Fruit fly (Drosophila melanogaster): Measurements from ENCODE around the gene Ir75a.

The Ir75a gene

DNA sequence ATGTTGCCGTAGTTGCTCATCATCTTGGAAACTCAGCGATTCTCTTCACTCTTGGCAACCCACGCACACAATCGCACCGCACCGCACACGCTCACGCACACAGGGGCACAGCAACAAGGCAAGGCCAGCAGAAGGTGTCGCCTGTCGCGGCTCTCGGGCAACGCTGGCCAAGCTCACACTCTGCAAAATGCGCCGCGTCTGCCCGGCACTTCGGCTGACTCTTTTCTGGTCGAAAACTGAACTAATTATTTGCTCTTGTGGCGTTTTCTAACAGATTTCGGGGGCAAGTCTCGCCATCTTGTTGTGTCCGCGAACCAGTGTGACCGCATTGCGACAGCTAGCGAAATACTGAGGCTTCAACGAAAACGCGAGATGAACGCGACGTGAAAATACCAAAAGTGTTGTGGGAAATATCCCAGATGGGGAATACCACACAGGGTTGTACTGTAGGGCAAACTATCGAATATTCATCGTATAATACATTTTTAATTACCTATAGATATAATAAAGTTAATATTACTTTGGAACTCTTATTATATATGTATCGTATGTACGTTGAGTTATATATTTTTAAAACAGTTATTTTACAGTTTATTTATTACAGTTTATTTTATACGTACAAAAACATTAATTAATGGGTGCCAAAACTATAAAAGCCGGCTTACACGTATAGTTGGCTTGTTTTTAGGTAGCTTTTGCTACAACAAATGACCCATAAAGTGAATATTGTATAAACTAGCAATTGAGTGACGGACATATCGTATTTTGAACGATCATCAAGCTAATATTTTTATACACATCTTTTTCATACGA lies 28.7 kb upstream of the Ir75a start, which contains the start of the genes MED19 and CG7430 (continued):
- TF ChIP-seq Hey (tag; optimal IDR thresholded peaks at IDR 0.05): no peak
- TF ChIP-seq mirr (GFP tag; optimal IDR thresholded peaks at IDR 0.05): peak; percentile 48
- no peak for TF ChIP-seq BtbVII (GFP tag; optimal IDR thresholded peaks at IDR 0.05)
- TF ChIP-seq nmo (GFP tag; optimal IDR thresholded peaks at IDR 0.05): peak; percentile 45
- no peak for TF ChIP-seq ro (GFP tag; IDR thresholded peaks at IDR 0.05)
- TF ChIP-seq CG13287 (GFP tag; IDR thresholded peaks at IDR 0.05; ENCODE audit: partially characterized antibody): peak; percentile 33
- peak; percentile 62 for TF ChIP-seq Abd-B (GFP tag; optimal IDR thresholded peaks at IDR 0.05)
- TF ChIP-seq chinmo (GFP tag; IDR thresholded peaks at IDR 0.05; ENCODE audit: partially characterized antibody): 0 out of 4 replicates have a peak, but pooled peaks have one; percentile 32
- TF ChIP-seq pzg (GFP tag; optimal IDR thresholded peaks at IDR 0.05): peak; percentile 91
- peak; percentile 87 for TF ChIP-seq gfzf (GFP tag; optimal IDR thresholded peaks at IDR 0.05)
- no peak for TF ChIP-seq slou (GFP tag; optimal IDR thresholded peaks at IDR 0.05)
- peak; percentile 66 for TF ChIP-seq CG6791 (GFP tag; IDR thresholded peaks at IDR 0.05; ENCODE audit: partially characterized antibody)
- no peak for TF ChIP-seq CG16815 (GFP tag; optimal IDR thresholded peaks at IDR 0.05)
- peak; percentile 28; the same call in 1 of the 3 replicates for TF ChIP-seq CG34224 (GFP tag; IDR thresholded peaks at IDR 0.05; ENCODE audit: partially characterized antibody)
- TF ChIP-seq repo (GFP tag; optimal IDR thresholded peaks at IDR 0.05): peak; percentile 28
- TF ChIP-seq CG12391 (tag; optimal IDR thresholded peaks at IDR 0.05): peak; percentile 22
- TF ChIP-seq CG18011 (GFP tag; optimal IDR thresholded peaks at IDR 0.05): no peak
- peak; percentile 59 for TF ChIP-seq hbn (GFP tag; IDR thresholded peaks at IDR 0.05; ENCODE audit: partially characterized antibody)
- TF ChIP-seq MTF-1 (GFP tag; optimal IDR thresholded peaks at IDR 0.05; ENCODE audit: borderline replicate concordance): no peak
- peak; percentile 9; the same call in 1 of the 2 replicates for TF ChIP-seq ato (GFP tag; IDR thresholded peaks at IDR 0.05; ENCODE audit: partially characterized antibody)
- peak; percentile 26 for TF ChIP-seq lbe (GFP tag; optimal IDR thresholded peaks at IDR 0.05)
- no peak for TF ChIP-seq scrt (GFP tag; optimal IDR thresholded peaks at IDR 0.05)
- peak; percentile 13 for TF ChIP-seq Dp (GFP tag; optimal IDR thresholded peaks at IDR 0.05)
- TF ChIP-seq CG3407 (GFP tag; optimal IDR thresholded peaks at IDR 0.05): no peak
- TF ChIP-seq bsh (GFP tag; optimal IDR thresholded peaks at IDR 0.05): peak; percentile 24 to 60
- TF ChIP-seq knrl (GFP tag; IDR thresholded peaks at IDR 0.05; ENCODE audit: partially characterized antibody): peak; percentile 44; the same call in 2 of the 3 replicates
- peak; percentile 32 for TF ChIP-seq E2f2 (GFP tag; IDR thresholded peaks at IDR 0.05)
- no peak for TF ChIP-seq bab2 (GFP tag; optimal IDR thresholded peaks at IDR 0.05)
- TF ChIP-seq crp (GFP tag; optimal IDR thresholded peaks at IDR 0.05): peak in 1 of 2 experiments; percentile 34
- no peak for TF ChIP-seq rib (GFP tag; IDR thresholded peaks at IDR 0.05)
- peak; percentile 72 for TF ChIP-seq row (GFP tag; IDR thresholded peaks at IDR 0.05)
- peak in 1 of 2 experiments; percentile 17 for TF ChIP-seq Pdp1 (GFP tag; optimal IDR thresholded peaks at IDR 0.05)
- TF ChIP-seq fd64A (GFP tag; optimal IDR thresholded peaks at IDR 0.05): peak; percentile 56
- peak; percentile 21 for TF ChIP-seq CG33557 (GFP tag; optimal IDR thresholded peaks at IDR 0.05)
- TF ChIP-seq CG17829 (tag; optimal IDR thresholded peaks at IDR 0.05): peak; percentile 29
- TF ChIP-seq CG15514 (GFP tag; optimal IDR thresholded peaks at IDR 0.05): peak; percentile 48
- TF ChIP-seq lilli (GFP tag; optimal IDR thresholded peaks at IDR 0.05): peak; percentile 6
- TF ChIP-seq Xbp1 (GFP tag; optimal IDR thresholded peaks at IDR 0.05): peak; percentile 14
- no peak for TF ChIP-seq emc (GFP tag; optimal IDR thresholded peaks at IDR 0.05)
- peak; percentile 34 for TF ChIP-seq CG6854 (GFP tag; optimal IDR thresholded peaks at IDR 0.05)
- TF ChIP-seq PHDP (tag; optimal IDR thresholded peaks at IDR 0.05): peak; percentile 23
- peak; percentile 63 for TF ChIP-seq CG8478 (optimal IDR thresholded peaks at IDR 0.05)
- TF ChIP-seq Bgb (GFP tag; IDR thresholded peaks at IDR 0.05; ENCODE audit: partially characterized antibody): peak; percentile 63
- TF ChIP-seq CG31441 (GFP tag; IDR thresholded peaks at IDR 0.05): peak; percentile 43
- peak; percentile 1 for TF ChIP-seq NfI (GFP tag; optimal IDR thresholded peaks at IDR 0.05)
- no peak for TF ChIP-seq usp (GFP tag; optimal IDR thresholded peaks at IDR 0.05)

Measured in whole organism, embryonic.